2 fruit fly cellular contexts compared by ENCODE assay signal in genomic region chr3L:21041952-21042933, dm6.
TF ChIP-seq lines count a peak whose summit lies in the region.

No protein-coding gene starts in this region.

TF ChIP-seq in whole organism, embryonic, 481 proteins besides CTCF, POLR2A, EP300 and RAD21 (continued from another document and continues in another):
- TF ChIP-seq bab2 (GFP tag; optimal IDR thresholded peaks at IDR 0.05; lab: Kevin White, UChicago) (no peak), Usf (GFP tag; optimal IDR thresholded peaks at IDR 0.05; lab: Kevin White, UChicago) (no peak), CG18619 (GFP tag; optimal IDR thresholded peaks at IDR 0.05; lab: Kevin White, UChicago) (no peak), CG3281 (GFP tag; optimal IDR thresholded peaks at IDR 0.05; lab: Kevin White, UChicago) (peak; percentile 12), CG10543 (GFP tag; optimal IDR thresholded peaks at IDR 0.05; lab: Kevin White, UChicago) (no peak), toy (GFP tag; IDR thresholded peaks at IDR 0.05; lab: Robert Waterston, UW) (no peak), pb (GFP tag; optimal IDR thresholded peaks at IDR 0.05; lab: Kevin White, UChicago) (no peak), ci (GFP tag; IDR thresholded peaks at IDR 0.05; lab: Robert Waterston, UW) (peak; percentile 56; the same call in 1 of the 3 replicates), Blimp-1 (GFP tag; optimal IDR thresholded peaks at IDR 0.05; lab: Kevin White, UChicago) (peak; percentile 53), sens (GFP tag; lab: Kevin White, UChicago) (peak; percentile 30), Bdp1 (GFP tag; optimal IDR thresholded peaks at IDR 0.05; lab: Kevin White, UChicago) (no peak), CG31365 (tag; optimal IDR thresholded peaks at IDR 0.05; lab: Kevin White, UChicago) (no peak), Antp (GFP tag; optimal IDR thresholded peaks at IDR 0.05; lab: Kevin White, UChicago) (no peak), cwo (GFP tag; optimal IDR thresholded peaks at IDR 0.05; lab: Kevin White, UChicago) (no peak), Myb (GFP tag; optimal IDR thresholded peaks at IDR 0.05; lab: Kevin White, UChicago) (no peak), CG9932 (GFP tag; IDR thresholded peaks at IDR 0.05; lab: Robert Waterston, UW) (peak; percentile 19; the same call in 1 of the 2 replicates), crp (GFP tag; optimal IDR thresholded peaks at IDR 0.05; lab: Kevin White, UChicago) (no peak), B-H2 (GFP tag; optimal IDR thresholded peaks at IDR 0.05; lab: Kevin White, UChicago) (no peak), Mes4 (GFP tag; optimal IDR thresholded peaks at IDR 0.05; lab: Kevin White, UChicago) (no peak), gt (GFP tag; IDR thresholded peaks at IDR 0.05; lab: Robert Waterston, UW) (no peak), CG2120 (GFP tag; optimal IDR thresholded peaks at IDR 0.05; lab: Kevin White, UChicago) (peak; percentile 43), tgo (GFP tag; IDR thresholded peaks at IDR 0.05; lab: Robert Waterston, UW) (0 out of 3 replicates have a peak, but pooled peaks have one; percentile 14), CG13296 (GFP tag; optimal IDR thresholded peaks at IDR 0.05; lab: Kevin White, UChicago) (no peak), CG33213 (GFP tag; optimal IDR thresholded peaks at IDR 0.05; lab: Kevin White, UChicago) (no peak), shn (GFP tag; optimal IDR thresholded peaks at IDR 0.05; lab: Kevin White, UChicago) (no peak), CG6175 (GFP tag; IDR thresholded peaks at IDR 0.05; lab: Robert Waterston, UW) (0 out of 3 replicates have a peak, but pooled peaks have one; percentile 32), sim (GFP tag; IDR thresholded peaks at IDR 0.05; lab: Robert Waterston, UW) (no peak), CG1603 (tag; optimal IDR thresholded peaks at IDR 0.05; lab: Kevin White, UChicago) (peak; percentile 39), Taf1 (GFP tag; IDR thresholded peaks at IDR 0.05; lab: Robert Waterston, UW) (0 out of 2 replicates have a peak, but pooled peaks have one; percentile 20), repo (GFP tag; optimal IDR thresholded peaks at IDR 0.05; lab: Kevin White, UChicago) (no peak), sima (GFP tag; optimal IDR thresholded peaks at IDR 0.05; lab: Kevin White, UChicago) (no peak), corto (GFP tag; optimal IDR thresholded peaks at IDR 0.05; lab: Kevin White, UChicago) (no peak), Dip3 (GFP tag; optimal IDR thresholded peaks at IDR 0.05; lab: Kevin White, UChicago) (peak; percentile 15), CG12104 (GFP tag; optimal IDR thresholded peaks at IDR 0.05; lab: Kevin White, UChicago) (no peak), CG3847 (GFP tag; IDR thresholded peaks at IDR 0.05; lab: Robert Waterston, UW) (no peak), schlank (tag; optimal IDR thresholded peaks at IDR 0.05; lab: Kevin White, UChicago) (no peak), ind (GFP tag; optimal IDR thresholded peaks at IDR 0.05; lab: Kevin White, UChicago) (peak; percentile 16), CG4707 (GFP tag; optimal IDR thresholded peaks at IDR 0.05; lab: Kevin White, UChicago) (no peak), kay (GFP tag; optimal IDR thresholded peaks at IDR 0.05; lab: Kevin White, UChicago) (no peak), Side (GFP tag; optimal IDR thresholded peaks at IDR 0.05; lab: Kevin White, UChicago) (no peak), tio (GFP tag; optimal IDR thresholded peaks at IDR 0.05; lab: Kevin White, UChicago) (peak; percentile 3), CG2678 (tag; optimal IDR thresholded peaks at IDR 0.05; lab: Kevin White, UChicago) (peak; percentile 40), CG11695 (GFP tag; IDR thresholded peaks at IDR 0.05; lab: Robert Waterston, UW) (peak; percentile 66; the same call in 2 of the 3 replicates), Ets65A (GFP tag; lab: Kevin White, UChicago) (peak; percentile 1), D (optimal IDR thresholded peaks at IDR 0.05; lab: Kevin White, UChicago) (no peak), D (GFP tag; optimal IDR thresholded peaks at IDR 0.05; lab: Kevin White, UChicago) (no peak), CG3065 (GFP tag; optimal IDR thresholded peaks at IDR 0.05; lab: Kevin White, UChicago) (no peak), p53 (GFP tag; optimal IDR thresholded peaks at IDR 0.05; lab: Kevin White, UChicago) (no peak), tup (GFP tag; optimal IDR thresholded peaks at IDR 0.05; lab: Kevin White, UChicago) (no peak), jing (GFP tag; optimal IDR thresholded peaks at IDR 0.05; lab: Kevin White, UChicago) (no peak), NK7.1 (GFP tag; optimal IDR thresholded peaks at IDR 0.05; lab: Kevin White, UChicago) (no peak), lab (GFP tag; optimal IDR thresholded peaks at IDR 0.05; lab: Kevin White, UChicago) (peak; percentile 44), stc (GFP tag; IDR thresholded peaks at IDR 0.05; lab: Robert Waterston, UW) (peak; percentile 15; the same call in 1 of the 2 replicates), zen2 (GFP tag; IDR thresholded peaks at IDR 0.05; lab: Robert Waterston, UW; ENCODE audit: partially characterized antibody) (no peak), CG31441 (GFP tag; IDR thresholded peaks at IDR 0.05; lab: Robert Waterston, UW) (no peak), lmd (GFP tag; IDR thresholded peaks at IDR 0.05; lab: Robert Waterston, UW) (peak; percentile 53; the same call in 1 of the 2 replicates), CHES-1-like (GFP tag; optimal IDR thresholded peaks at IDR 0.05; lab: Kevin White, UChicago) (no peak), CG30020 (tag; optimal IDR thresholded peaks at IDR 0.05; lab: Kevin White, UChicago) (no peak), dan (GFP tag; IDR thresholded peaks at IDR 0.05; lab: Robert Waterston, UW) (no peak), NC2β (GFP tag; optimal IDR thresholded peaks at IDR 0.05; lab: Kevin White, UChicago) (no peak), CG8089 (GFP tag; optimal IDR thresholded peaks at IDR 0.05; lab: Kevin White, UChicago) (no peak), bcd (GFP tag; optimal IDR thresholded peaks at IDR 0.05; lab: Kevin White, UChicago) (no peak), CG16779 (GFP tag; IDR thresholded peaks at IDR 0.05; lab: Robert Waterston, UW) (no peak), Bteb2 (GFP tag; optimal IDR thresholded peaks at IDR 0.05; lab: Kevin White, UChicago) (no peak), fru (optimal IDR thresholded peaks at IDR 0.05; lab: Kevin White, UChicago) (no peak), ranshi (GFP tag; IDR thresholded peaks at IDR 0.05; lab: Robert Waterston, UW) (0 out of 2 replicates have a peak, but pooled peaks have one; percentile 15), Hr3 (GFP tag; optimal IDR thresholded peaks at IDR 0.05; lab: Kevin White, UChicago) (no peak), mld (GFP tag; IDR thresholded peaks at IDR 0.05; lab: Robert Waterston, UW; ENCODE audit: partially characterized antibody) (no peak)

TF ChIP-seq in whole organism, prepupa, 60 proteins besides CTCF, POLR2A, EP300 and RAD21 (continued from another document):
- TF ChIP-seq OdsH (GFP tag; optimal IDR thresholded peaks at IDR 0.05; lab: Kevin White, UChicago): peak; percentile 56
- TF ChIP-seq CG3032 (tag; optimal IDR thresholded peaks at IDR 0.05; lab: Kevin White, UChicago): peak; percentile 63
- no peak for TF ChIP-seq vri (GFP tag; optimal IDR thresholded peaks at IDR 0.05; lab: Kevin White, UChicago)
- peak; percentile 74 for TF ChIP-seq eg (GFP tag; IDR thresholded peaks at IDR 0.05; lab: Robert Waterston, UW)
- TF ChIP-seq CG9139 (GFP tag; optimal IDR thresholded peaks at IDR 0.05; lab: Kevin White, UChicago): no peak
- TF ChIP-seq CG8319 (GFP tag; optimal IDR thresholded peaks at IDR 0.05; lab: Kevin White, UChicago): no peak
- peak; percentile 34 for TF ChIP-seq CG31627 (GFP tag; optimal IDR thresholded peaks at IDR 0.05; lab: Kevin White, UChicago)
- peak; percentile 55 for TF ChIP-seq CG8632 (GFP tag; optimal IDR thresholded peaks at IDR 0.05; lab: Kevin White, UChicago)
- TF ChIP-seq CG8119 (GFP tag; IDR thresholded peaks at IDR 0.05; lab: Robert Waterston, UW): peak; percentile 74
- TF ChIP-seq cyc (GFP tag; optimal IDR thresholded peaks at IDR 0.05; lab: Kevin White, UChicago): peak; percentile 27
- TF ChIP-seq pdm3 (GFP tag; optimal IDR thresholded peaks at IDR 0.05; lab: Kevin White, UChicago): peak; percentile 51
- TF ChIP-seq fkh (GFP tag; optimal IDR thresholded peaks at IDR 0.05; lab: Kevin White, UChicago): no peak
- TF ChIP-seq fd85E (GFP tag; optimal IDR thresholded peaks at IDR 0.05; lab: Kevin White, UChicago): no peak
- TF ChIP-seq CG6276 (GFP tag; optimal IDR thresholded peaks at IDR 0.05; lab: Kevin White, UChicago): peak; percentile 73
- TF ChIP-seq CG10631 (GFP tag; optimal IDR thresholded peaks at IDR 0.05; lab: Kevin White, UChicago): peak; percentile 60
- TF ChIP-seq ss (GFP tag; optimal IDR thresholded peaks at IDR 0.05; lab: Kevin White, UChicago): peak; percentile 23 to 26
- TF ChIP-seq Hr39 (GFP tag; optimal IDR thresholded peaks at IDR 0.05; lab: Kevin White, UChicago): peak; percentile 46
- peak; percentile 43 for TF ChIP-seq Sox15 (GFP tag; optimal IDR thresholded peaks at IDR 0.05; lab: Kevin White, UChicago)
- no peak for TF ChIP-seq Eip93F (GFP tag; optimal IDR thresholded peaks at IDR 0.05; lab: Kevin White, UChicago)
- TF ChIP-seq CG11902 (GFP tag; optimal IDR thresholded peaks at IDR 0.05; lab: Kevin White, UChicago): peak; percentile 35
- peak; percentile 78 for TF ChIP-seq Hr4 (GFP tag; optimal IDR thresholded peaks at IDR 0.05; lab: Kevin White, UChicago)
- peak; percentile 46 for TF ChIP-seq CG34406 (GFP tag; optimal IDR thresholded peaks at IDR 0.05; lab: Kevin White, UChicago)
- peak; percentile 59 for TF ChIP-seq fd59A (GFP tag; optimal IDR thresholded peaks at IDR 0.05; lab: Kevin White, UChicago)
- no peak for TF ChIP-seq Hr38 (GFP tag; optimal IDR thresholded peaks at IDR 0.05; lab: Kevin White, UChicago)
- TF ChIP-seq lz (GFP tag; optimal IDR thresholded peaks at IDR 0.05; lab: Kevin White, UChicago): peak; percentile 50
- TF ChIP-seq achi (GFP tag; optimal IDR thresholded peaks at IDR 0.05; lab: Kevin White, UChicago): peak; percentile 46
- peak; percentile 74 for TF ChIP-seq CG4318 (GFP tag; optimal IDR thresholded peaks at IDR 0.05; lab: Kevin White, UChicago)
- peak; percentile 86 for TF ChIP-seq CG32006 (GFP tag; optimal IDR thresholded peaks at IDR 0.05; lab: Kevin White, UChicago)
- peak; percentile 54 for TF ChIP-seq CG6808 (GFP tag; optimal IDR thresholded peaks at IDR 0.05; lab: Kevin White, UChicago)
- TF ChIP-seq CG3919 (GFP tag; optimal IDR thresholded peaks at IDR 0.05; lab: Kevin White, UChicago): peak; percentile 48
- TF ChIP-seq CG16779 (tag; optimal IDR thresholded peaks at IDR 0.05; lab: Kevin White, UChicago): peak; percentile 33
- peak; percentile 24 for TF ChIP-seq net (GFP tag; optimal IDR thresholded peaks at IDR 0.05; lab: Kevin White, UChicago)
- peak; percentile 63 for TF ChIP-seq spab (GFP tag; optimal IDR thresholded peaks at IDR 0.05; lab: Kevin White, UChicago)
- TF ChIP-seq svp (GFP tag; lab: Kevin White, UChicago): peak; percentile 72
- peak; percentile 68 for TF ChIP-seq Ets96B (tag; optimal IDR thresholded peaks at IDR 0.05; lab: Kevin White, UChicago)
- peak in 1 of 2 experiments; percentile 35 for TF ChIP-seq salr (GFP tag; optimal IDR thresholded peaks at IDR 0.05; lab: Kevin White, UChicago)
- peak; percentile 49 for TF ChIP-seq CG6792 (GFP tag; optimal IDR thresholded peaks at IDR 0.05; lab: Kevin White, UChicago)
- peak; percentile 81 for TF ChIP-seq CG15336 (GFP tag; IDR thresholded peaks at IDR 0.05; lab: Robert Waterston, UW)
TF ChIP-seq in whole organism, prepupa: peak in this region for 49.
